Fruit fly (Drosophila melanogaster): Measurements from ENCODE around the gene vig.

Gene vig

DNA sequence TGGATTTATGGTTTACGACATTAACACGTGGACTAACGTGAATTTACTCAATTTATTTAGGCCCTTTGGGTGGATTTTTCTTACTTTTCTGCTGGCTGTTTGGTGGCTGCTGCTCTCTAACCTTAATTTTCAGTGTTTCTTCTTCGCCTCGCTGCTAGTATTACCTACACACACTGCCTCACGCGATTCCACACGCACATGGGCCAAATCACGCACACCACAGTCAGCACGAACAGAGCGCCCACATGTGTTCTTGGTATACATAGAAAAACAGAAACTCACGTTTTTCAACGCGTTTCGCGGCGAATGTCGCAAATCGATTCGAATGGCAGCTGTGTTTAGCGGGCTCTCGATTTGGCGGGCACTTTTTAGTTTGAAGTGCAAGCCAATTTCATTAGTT is 2.3 kb downstream of the vig start (continued):
- TF ChIP-seq amos (GFP tag; IDR thresholded peaks at IDR 0.05; ENCODE audit: partially characterized antibody) (peak; percentile 85), CG2129 (GFP tag; IDR thresholded peaks at IDR 0.05; ENCODE audit: partially characterized antibody) (peak; percentile 36; the same call in 1 of the 2 replicates), HLH54F (GFP tag; optimal IDR thresholded peaks at IDR 0.05) (peak; percentile 25), wdn (GFP tag; IDR thresholded peaks at IDR 0.05) (0 out of 2 replicates have a peak, but pooled peaks have one; percentile 17), CG8388 (GFP tag; optimal IDR thresholded peaks at IDR 0.05) (peak; percentile 96), gt (GFP tag; IDR thresholded peaks at IDR 0.05) (no peak), dati (GFP tag; IDR thresholded peaks at IDR 0.05) (no peak), CG11504 (tag; optimal IDR thresholded peaks at IDR 0.05) (peak; percentile 51), CG3163 (GFP tag; optimal IDR thresholded peaks at IDR 0.05) (peak; percentile 9), Opbp (GFP tag; IDR thresholded peaks at IDR 0.05; ENCODE audit: partially characterized antibody) (peak; percentile 91), MESR4 (GFP tag; optimal IDR thresholded peaks at IDR 0.05) (peak; percentile 95), CG6254 (GFP tag; optimal IDR thresholded peaks at IDR 0.05) (peak; percentile 29), CrebB (tag; optimal IDR thresholded peaks at IDR 0.05) (peak; percentile 53), pnt (GFP tag; optimal IDR thresholded peaks at IDR 0.05) (no peak), CG42726 (GFP tag; IDR thresholded peaks at IDR 0.05; ENCODE audit: partially characterized antibody) (peak; percentile 86), pum (GFP tag; optimal IDR thresholded peaks at IDR 0.05) (peak; percentile 15), CG6813 (GFP tag; optimal IDR thresholded peaks at IDR 0.05) (no peak), Nf-YC (tag; optimal IDR thresholded peaks at IDR 0.05) (peak; percentile 45), Atf3 (GFP tag; optimal IDR thresholded peaks at IDR 0.05) (no peak), pfk (GFP tag; optimal IDR thresholded peaks at IDR 0.05) (peak; percentile 69), bigmax (GFP tag; optimal IDR thresholded peaks at IDR 0.05) (peak; percentile 99), CG12769 (tag; optimal IDR thresholded peaks at IDR 0.05) (peak; percentile 78), unpg (GFP tag; optimal IDR thresholded peaks at IDR 0.05) (peak; percentile 28), CG3281 (GFP tag; optimal IDR thresholded peaks at IDR 0.05) (peak; percentile 20), CG14710 (tag; optimal IDR thresholded peaks at IDR 0.05) (peak; percentile 85), Optix (GFP tag; IDR thresholded peaks at IDR 0.05) (no peak), Med (GFP tag) (peak; percentile 91), gsb-n (tag; optimal IDR thresholded peaks at IDR 0.05) (peak; percentile 52), Hand (GFP tag; optimal IDR thresholded peaks at IDR 0.05) (no peak), CG34224 (GFP tag; IDR thresholded peaks at IDR 0.05; ENCODE audit: partially characterized antibody) (peak; percentile 78), nerfin-2 (GFP tag; IDR thresholded peaks at IDR 0.05; ENCODE audit: partially characterized antibody) (0 out of 2 replicates have a peak, but pooled peaks have one; percentile 33), twi (tag; optimal IDR thresholded peaks at IDR 0.05) (peak; percentile 98), tap (tag; optimal IDR thresholded peaks at IDR 0.05) (peak; percentile 29), CG14860 (GFP tag; IDR thresholded peaks at IDR 0.05; ENCODE audit: partially characterized antibody) (peak; percentile 65), sim (GFP tag; IDR thresholded peaks at IDR 0.05) (no peak), ems (GFP tag; optimal IDR thresholded peaks at IDR 0.05) (no peak), Bteb2 (GFP tag; optimal IDR thresholded peaks at IDR 0.05) (peak; percentile 6), Dfd (GFP tag; optimal IDR thresholded peaks at IDR 0.05) (no peak), tgo (GFP tag; IDR thresholded peaks at IDR 0.05) (peak; percentile 23; the same call in 2 of the 3 replicates), CG32532 (GFP tag; IDR thresholded peaks at IDR 0.05) (peak; percentile 62), CG7745 (tag; optimal IDR thresholded peaks at IDR 0.05) (peak; percentile 40), CG13775 (GFP tag; optimal IDR thresholded peaks at IDR 0.05) (no peak), CG1024 (GFP tag; IDR thresholded peaks at IDR 0.05) (no peak), CG10543 (GFP tag; optimal IDR thresholded peaks at IDR 0.05) (peak; percentile 68), MTF-1 (GFP tag; optimal IDR thresholded peaks at IDR 0.05; ENCODE audit: borderline replicate concordance) (peak; percentile 39), bbx (GFP tag; IDR thresholded peaks at IDR 0.05; ENCODE audit: partially characterized antibody) (peak; percentile 87), CG10431 (GFP tag; optimal IDR thresholded peaks at IDR 0.05) (peak; percentile 14), ci (GFP tag; IDR thresholded peaks at IDR 0.05) (peak; percentile 72), Fer1 (GFP tag; optimal IDR thresholded peaks at IDR 0.05) (peak; percentile 76)

Measured in whole organism, embryonic.